Fruit fly (Drosophila melanogaster) whole organism, embryonic: ENCODE measurements around the gene CG13481.

Source experiments
- Atf6 ChIP-seq: fragments of 200-800 bp; sonication (Bioruptor generic); IDR thresholded peaks from 2 replicates; pipeline ENCODE4 v1.3.6; 2022; ENCODE audit warnings: missing biosample characterization, missing genetic modification characterization
- BEAF-32 ChIP-seq: fragments of 200-800 bp; sonication (Bioruptor generic); optimal IDR thresholded peaks from 3 replicates; lab custom pipeline; 2017; ENCODE audit warnings: missing biosample characterization, missing genetic modification characterization, mild to moderate bottlenecking, moderate library complexity, missing genetic modification reagents
- CG10543 ChIP-seq: fragments of 200-800 bp; sonication (Bioruptor generic); optimal IDR thresholded peaks from 3 replicates; lab custom pipeline; 2017; ENCODE audit warnings: missing biosample characterization, mild to moderate bottlenecking, missing genetic modification characterization, moderate library complexity
- CG11398 ChIP-seq: fragments of 200-800 bp; sonication (Bioruptor generic); optimal IDR thresholded peaks from 2 replicates; lab custom pipeline; 2016; ENCODE audit warnings: missing biosample characterization, missing genetic modification characterization
- CG1233 ChIP-seq: fragments of 200-800 bp; sonication (Bioruptor generic); optimal IDR thresholded peaks from 4 replicates; lab custom pipeline; 2018; ENCODE audit warnings: missing biosample characterization, mild to moderate bottlenecking, missing genetic modification characterization
- CG12659 ChIP-seq: fragments of 200-800 bp; sonication (Bioruptor generic); optimal IDR thresholded peaks from 3 replicates; lab custom pipeline; 2017; ENCODE audit warnings: mild to moderate bottlenecking, missing biosample characterization, missing genetic modification reagents, missing genetic modification characterization
- CG13775 ChIP-seq: fragments of 200-800 bp; sonication (Bioruptor generic); optimal IDR thresholded peaks from 3 replicates; lab custom pipeline; 2017; ENCODE audit warnings: missing biosample characterization, mild to moderate bottlenecking, missing genetic modification characterization
- CG15514 ChIP-seq: fragments of 200-800 bp; sonication (Bioruptor generic); optimal IDR thresholded peaks from 3 replicates; lab custom pipeline; 2017; ENCODE audit warnings: missing biosample characterization, missing genetic modification characterization, mild to moderate bottlenecking, moderate library complexity, missing genetic modification reagents
- CG16815 ChIP-seq: fragments of 200-800 bp; sonication (Bioruptor generic); optimal IDR thresholded peaks from 3 replicates; lab custom pipeline; 2017; ENCODE audit warnings: missing biosample characterization, mild to moderate bottlenecking, missing genetic modification characterization
- CG17361 ChIP-seq: fragments of 200-800 bp; sonication (Bioruptor generic); IDR thresholded peaks from 3 replicates; pipeline ENCODE4 v1.3.6; 2022; ENCODE audit warnings: missing biosample characterization, missing genetic modification characterization
- CG1792 ChIP-seq: fragments of 200-800 bp; sonication (Bioruptor generic); optimal IDR thresholded peaks from 2 replicates; lab custom pipeline; 2016; ENCODE audit warnings: missing biosample characterization, missing genetic modification characterization
- CG18619 ChIP-seq: fragments of 200-800 bp; sonication (Bioruptor generic); optimal IDR thresholded peaks from 3 replicates; lab custom pipeline; 2017; ENCODE audit warnings: missing biosample characterization, mild to moderate bottlenecking, missing genetic modification characterization
- CG2116 ChIP-seq: fragments of 200-800 bp; sonication (Bioruptor generic); optimal IDR thresholded peaks from 3 replicates; lab custom pipeline; 2018; ENCODE audit warnings: missing biosample characterization, mild to moderate bottlenecking, missing genetic modification characterization
- CG2875 ChIP-seq: fragments of 200-800 bp; sonication (Bioruptor generic); optimal IDR thresholded peaks from 2 replicates; lab custom pipeline; 2017; ENCODE audit warnings: missing biosample characterization, mild to moderate bottlenecking, missing genetic modification characterization, missing genetic modification reagents
- CG31388 ChIP-seq: fragments of 200-800 bp; sonication (Bioruptor generic); optimal IDR thresholded peaks from 2 replicates; lab custom pipeline; 2016; ENCODE audit warnings: missing biosample characterization, missing genetic modification characterization
- CG34422 ChIP-seq: fragments of 200-800 bp; sonication (Bioruptor generic); IDR thresholded peaks from 3 replicates; pipeline ENCODE4 v1.3.6; 2022; ENCODE audit warnings: missing biosample characterization, missing genetic modification characterization
- CG4404 ChIP-seq: fragments of 200-800 bp; sonication (Bioruptor generic); IDR thresholded peaks from 2 replicates; pipeline ENCODE4 v1.3.6; 2022; ENCODE audit warnings: missing biosample characterization, missing genetic modification characterization
- CG5245 ChIP-seq: fragments of 200-800 bp; sonication (Bioruptor generic); optimal IDR thresholded peaks from 3 replicates; lab custom pipeline; 2016; ENCODE audit warnings: missing biosample characterization, missing genetic modification characterization
- CG7271 ChIP-seq: fragments of 200-800 bp; sonication (Bioruptor generic); optimal IDR thresholded peaks from 2 replicates; lab custom pipeline; 2018; ENCODE audit warnings: missing biosample characterization, mild to moderate bottlenecking, missing genetic modification characterization, moderate library complexity
- CG8944 ChIP-seq: fragments of 200-800 bp; sonication (Bioruptor generic); optimal IDR thresholded peaks from 3 replicates; lab custom pipeline; 2016; ENCODE audit warnings: missing biosample characterization, missing genetic modification characterization
- CG9727 ChIP-seq: fragments of 200-800 bp; sonication (Bioruptor generic); optimal IDR thresholded peaks from 3 replicates; lab custom pipeline; 2017; ENCODE audit warnings: missing biosample characterization, mild to moderate bottlenecking, missing genetic modification characterization
- Chrac-16 ChIP-seq: fragments of 200-800 bp; sonication (Bioruptor generic); optimal IDR thresholded peaks from 3 replicates; lab custom pipeline; 2016; ENCODE audit warnings: missing biosample characterization, missing genetic modification characterization
- CoRest ChIP-seq: fragments of 200-800 bp; sonication (Bioruptor generic); optimal IDR thresholded peaks from 3 replicates; lab custom pipeline; 2018; ENCODE audit warnings: missing biosample characterization, mild to moderate bottlenecking, missing genetic modification characterization, moderate library complexity
- D ChIP-seq, 2 experiments: fragments of 200-800 bp in 1 of 2; fragments of >200 bp in 1 of 2; sonication (Bioruptor generic) in 1 of 2; optimal IDR thresholded peaks; 2 replicates in 1 of 2; 3 replicates in 1 of 2; lab custom pipeline; 2017; ENCODE audit warnings: mild to moderate bottlenecking in 1 of 2, missing biosample characterization in 1 of 2, missing genetic modification characterization in 1 of 2, missing genetic modification reagents in 1 of 2
- Eip74EF ChIP-seq, 2 experiments: fragments of 200-800 bp in 1 of 2; fragments of >200 bp in 1 of 2; sonication (Bioruptor generic) in 1 of 2; optimal IDR thresholded peaks; 2 replicates each; lab custom pipeline; 2017 to 2019; ENCODE audit warnings: missing biosample characterization in 2 of 2, missing genetic modification characterization in 2 of 2, mild to moderate bottlenecking in 1 of 2, moderate library complexity in 1 of 2
- Ets65A ChIP-seq: fragments of 200-800 bp; sonication (Bioruptor generic); peaks from one replicate; lab custom pipeline; 2016; ENCODE audit warnings: missing biosample characterization, missing genetic modification characterization
- HHEX ChIP-seq: fragments of 200-800 bp; sonication (Bioruptor generic); optimal IDR thresholded peaks from 3 replicates; lab custom pipeline; 2017; ENCODE audit warnings: missing biosample characterization, mild to moderate bottlenecking, missing genetic modification characterization, missing genetic modification reagents
- Jarid2 ChIP-seq: fragments of 200-800 bp; sonication (Bioruptor generic); optimal IDR thresholded peaks from 3 replicates; lab custom pipeline; 2017; ENCODE audit warnings: mild to moderate bottlenecking, missing biosample characterization, missing genetic modification reagents, missing genetic modification characterization
- Nf-YB ChIP-seq: fragments of 200-800 bp; sonication (Bioruptor generic); optimal IDR thresholded peaks from 3 replicates; lab custom pipeline; 2019; ENCODE audit warnings: missing biosample characterization, mild to moderate bottlenecking, missing genetic modification characterization, moderate library complexity
- Scr ChIP-seq: fragments of 200-800 bp; sonication (Bioruptor generic); IDR thresholded peaks from 2 replicates; pipeline ENCODE4 v1.3.6; 2022; ENCODE audit warnings: missing biosample characterization, missing genetic modification characterization; ENCODE audit not compliant: partially characterized antibody
- Side ChIP-seq: fragments of 200-800 bp; sonication (Bioruptor generic); optimal IDR thresholded peaks from 2 replicates; lab custom pipeline; 2016; ENCODE audit warnings: missing biosample characterization, missing genetic modification characterization
- Usf ChIP-seq: fragments of 200-800 bp; sonication (Bioruptor generic); optimal IDR thresholded peaks from 2 replicates; lab custom pipeline; 2017; ENCODE audit warnings: missing genotype, missing biosample characterization, missing genetic modification characterization
- da ChIP-seq: fragments of 200-800 bp; sonication (Bioruptor generic); optimal IDR thresholded peaks from 2 replicates; lab custom pipeline; 2016; ENCODE audit warnings: missing biosample characterization, missing genetic modification characterization
- dati ChIP-seq: fragments of 200-800 bp; sonication (Bioruptor generic); IDR thresholded peaks from 2 replicates; pipeline ENCODE4 v1.3.6; 2022; ENCODE audit warnings: missing biosample characterization, missing genetic modification characterization
- dpn ChIP-seq, 2 experiments: fragments of 200-800 bp; sonication (Bioruptor generic); optimal IDR thresholded peaks; 3 replicates each; lab custom pipeline; 2016; ENCODE audit warnings: missing biosample characterization in 2 of 2, missing genetic modification characterization in 2 of 2
- emc ChIP-seq: fragments of 200-800 bp; sonication (Bioruptor generic); optimal IDR thresholded peaks from 2 replicates; lab custom pipeline; 2016; ENCODE audit warnings: missing biosample characterization, missing genetic modification characterization
- eve ChIP-seq, 2 experiments: fragments of >200 bp; optimal IDR thresholded peaks; 2 replicates each; lab custom pipeline; 2017; ENCODE audit warnings: missing biosample characterization in 2 of 2, missing genetic modification characterization in 2 of 2
- fd96Cb ChIP-seq: fragments of 200-800 bp; sonication (Bioruptor generic); optimal IDR thresholded peaks from 2 replicates; lab custom pipeline; 2018; ENCODE audit warnings: missing biosample characterization, mild to moderate bottlenecking, missing genetic modification characterization, moderate library complexity
- gem ChIP-seq: fragments of 200-800 bp; sonication (Bioruptor generic); optimal IDR thresholded peaks from 2 replicates; lab custom pipeline; 2019; ENCODE audit warnings: missing biosample characterization, mild to moderate bottlenecking, missing genetic modification characterization, moderate library complexity
- hkb ChIP-seq, 2 experiments: fragments of 200-800 bp in 1 of 2; fragments of >200 bp in 1 of 2; sonication (Bioruptor generic) in 1 of 2; IDR thresholded peaks in 1 of 2; optimal IDR thresholded peaks in 1 of 2; 2 replicates each; pipeline versions ENCODE4 v1.3.6 to Lab custom; 2017 to 2022; ENCODE audit warnings: missing biosample characterization in 1 of 2, missing genetic modification characterization in 1 of 2
- mld ChIP-seq: fragments of 200-800 bp; sonication (Bioruptor generic); IDR thresholded peaks from 3 replicates; pipeline ENCODE4 v1.3.6; 2022; ENCODE audit warnings: missing biosample characterization, missing genetic modification characterization; ENCODE audit not compliant: partially characterized antibody
- pfk ChIP-seq: fragments of 200-800 bp; sonication (Bioruptor generic); optimal IDR thresholded peaks from 2 replicates; lab custom pipeline; 2018; ENCODE audit warnings: missing biosample characterization, mild to moderate bottlenecking, missing genetic modification characterization, moderate library complexity
- ranshi ChIP-seq: fragments of 200-800 bp; sonication (Bioruptor generic); IDR thresholded peaks from 2 replicates; pipeline ENCODE4 v1.3.6; 2022; ENCODE audit warnings: missing biosample characterization, missing genetic modification characterization
- sc ChIP-seq, 3 experiments: fragments of >200 bp in 2 of 3; fragments of 200-800 bp in 1 of 3; sonication (Bioruptor generic) in 1 of 3; optimal IDR thresholded peaks; 2 replicates in 2 of 3; 3 replicates in 1 of 3; lab custom pipeline; 2017; ENCODE audit warnings: mild to moderate bottlenecking in 1 of 3, missing biosample characterization in 1 of 3, missing genetic modification characterization in 1 of 3, missing genetic modification reagents in 1 of 3
- sqz ChIP-seq: fragments of 200-800 bp; sonication (Bioruptor generic); optimal IDR thresholded peaks from 3 replicates; lab custom pipeline; 2018; ENCODE audit warnings: missing biosample characterization, mild to moderate bottlenecking, missing genetic modification characterization
- tap ChIP-seq: fragments of 200-800 bp; optimal IDR thresholded peaks from 3 replicates; lab custom pipeline; 2019; ENCODE audit warnings: missing biosample characterization, mild to moderate bottlenecking, missing genetic modification characterization, moderate library complexity
- ttk ChIP-seq: fragments of 200-800 bp; sonication (Bioruptor generic); IDR thresholded peaks from 2 replicates; pipeline ENCODE4 v2.1.2; 2022; ENCODE audit warnings: missing biosample characterization, missing genetic modification characterization
- zen ChIP-seq: fragments of 200-800 bp; sonication (Bioruptor generic); optimal IDR thresholded peaks from 3 replicates; lab custom pipeline; 2018; ENCODE audit warnings: missing biosample characterization, mild to moderate bottlenecking, missing genetic modification characterization, moderate library complexity

Gene CG13481

DNA sequence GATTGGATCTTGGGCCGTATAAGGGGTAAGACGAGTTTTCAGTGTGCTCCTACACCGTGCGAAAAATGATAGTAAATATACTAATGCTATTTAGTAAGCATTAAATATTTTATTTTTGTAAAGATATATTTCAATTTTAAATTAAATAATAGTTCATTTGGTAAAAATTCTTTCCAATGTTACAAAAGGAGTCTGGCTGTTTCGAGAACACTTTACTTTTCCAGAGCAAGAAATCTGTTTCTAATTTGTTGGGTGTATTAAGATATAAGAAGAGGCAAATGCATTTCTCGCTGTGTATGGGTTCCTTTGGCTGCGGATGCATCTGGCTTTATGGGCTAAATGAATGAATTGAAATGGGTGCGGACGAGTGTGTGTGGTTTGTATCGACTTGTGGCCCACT lies 44.2 kb downstream of the CG13481 start (continued):
- no peak for TF ChIP-seq sc (optimal IDR thresholded peaks at IDR 0.05; lab: Kevin White, UChicago)
- peak; percentile 56 for TF ChIP-seq sc (GFP tag; optimal IDR thresholded peaks at IDR 0.05; lab: Kevin White, UChicago)
- no peak for TF ChIP-seq CG11398 (GFP tag; lab: Kevin White, UChicago)
- no peak for TF ChIP-seq Usf
- TF ChIP-seq CG2116 (GFP tag; lab: Kevin White, UChicago) = peak; percentile 9
- peak; percentile 83 for TF ChIP-seq gem
- peak; percentile 28 for TF ChIP-seq Nf-YB (GFP tag; lab: Kevin White, UChicago)
- no peak for TF ChIP-seq BEAF-32
- no peak for TF ChIP-seq CG8944 (GFP tag; lab: Kevin White, UChicago)
- no peak for TF ChIP-seq pfk (GFP tag; lab: Kevin White, UChicago)
- no peak for TF ChIP-seq D (optimal IDR thresholded peaks at IDR 0.05; lab: Kevin White, UChicago)
- TF ChIP-seq D (GFP tag; optimal IDR thresholded peaks at IDR 0.05; lab: Kevin White, UChicago) = peak; percentile 65
- peak; percentile 52 for TF ChIP-seq CG12659 (GFP tag; lab: Kevin White, UChicago)
- peak; percentile 19 for TF ChIP-seq CG15514 (GFP tag; lab: Kevin White, UChicago)
- TF ChIP-seq CG7271 = no peak
- TF ChIP-seq CG17361 (GFP tag; lab: Robert Waterston, UW) = peak; percentile 76
- peak; percentile 37 for TF ChIP-seq tap (tag; lab: Kevin White, UChicago)
- TF ChIP-seq CG10543 = peak; percentile 9
- TF ChIP-seq Atf6 (GFP tag; lab: Robert Waterston, UW) = peak; percentile 44
- no peak for TF ChIP-seq emc
- no peak for TF ChIP-seq Side (GFP tag; lab: Kevin White, UChicago)
- no peak for TF ChIP-seq dati (GFP tag; lab: Robert Waterston, UW)
- peak; percentile 30; the same call in 1 of the 2 replicates for TF ChIP-seq ttk (GFP tag; lab: Robert Waterston, UW)
- no peak for TF ChIP-seq hkb (optimal IDR thresholded peaks at IDR 0.05; lab: Kevin White, UChicago)
- peak; percentile 55; the same call in 1 of the 2 replicates for TF ChIP-seq hkb (GFP tag; IDR thresholded peaks at IDR 0.05; lab: Robert Waterston, UW)
- TF ChIP-seq fd96Cb = peak; percentile 71
- TF ChIP-seq CG31388 (GFP tag; lab: Kevin White, UChicago) = no peak
- no peak for TF ChIP-seq mld (GFP tag; lab: Robert Waterston, UW)
- peak; percentile 17 for TF ChIP-seq Jarid2
- peak; percentile 47 for TF ChIP-seq CG18619 (GFP tag; lab: Kevin White, UChicago)
- no peak for TF ChIP-seq CG4404 (GFP tag; lab: Robert Waterston, UW)
- TF ChIP-seq Chrac-16 (GFP tag; lab: Kevin White, UChicago) = peak; percentile 29
- TF ChIP-seq Eip74EF (GFP tag; optimal IDR thresholded peaks at IDR 0.05; lab: Kevin White, UChicago) = peak in 1 of 2 experiments; percentile 68
- TF ChIP-seq CG1233 (GFP tag; lab: Kevin White, UChicago) = peak; percentile 48
- TF ChIP-seq sqz = peak; percentile 39
- peak; percentile 31 for TF ChIP-seq CG5245 (GFP tag; lab: Kevin White, UChicago)
- peak; percentile 93 for TF ChIP-seq Ets65A
- peak; percentile 56 for TF ChIP-seq HHEX (GFP tag; lab: Kevin White, UChicago)
- TF ChIP-seq CG2875 (GFP tag; lab: Kevin White, UChicago) = peak; percentile 39
- TF ChIP-seq zen = peak; percentile 23
- peak in 1 of 2 experiments; percentile 78 for TF ChIP-seq eve (GFP tag; optimal IDR thresholded peaks at IDR 0.05; lab: Kevin White, UChicago)
- no peak for TF ChIP-seq CG1792 (GFP tag; lab: Kevin White, UChicago)
- no peak for TF ChIP-seq da (GFP tag; lab: Kevin White, UChicago)
- TF ChIP-seq CG13775 (GFP tag; lab: Kevin White, UChicago) = peak; percentile 51
- peak; percentile 66 for TF ChIP-seq CG9727 (GFP tag; lab: Kevin White, UChicago)
- TF ChIP-seq ranshi (GFP tag; lab: Robert Waterston, UW) = peak; percentile 26; the same call in 1 of the 2 replicates
- 0 out of 3 replicates have a peak, but pooled peaks have one; percentile 30 for TF ChIP-seq CG34422
- no peak for TF ChIP-seq Scr (GFP tag; lab: Robert Waterston, UW)
- TF ChIP-seq CoRest (tag; lab: Kevin White, UChicago) = peak; percentile 71
- peak in 1 of 2 experiments; percentile 37 for TF ChIP-seq dpn (GFP tag; optimal IDR thresholded peaks at IDR 0.05; lab: Kevin White, UChicago)
- TF ChIP-seq CG16815 (GFP tag; lab: Kevin White, UChicago) = peak; percentile 9
